Worm (Caenorhabditis elegans): ENCODE results near the gene sdz-32.

The sdz-32 gene

DNA sequence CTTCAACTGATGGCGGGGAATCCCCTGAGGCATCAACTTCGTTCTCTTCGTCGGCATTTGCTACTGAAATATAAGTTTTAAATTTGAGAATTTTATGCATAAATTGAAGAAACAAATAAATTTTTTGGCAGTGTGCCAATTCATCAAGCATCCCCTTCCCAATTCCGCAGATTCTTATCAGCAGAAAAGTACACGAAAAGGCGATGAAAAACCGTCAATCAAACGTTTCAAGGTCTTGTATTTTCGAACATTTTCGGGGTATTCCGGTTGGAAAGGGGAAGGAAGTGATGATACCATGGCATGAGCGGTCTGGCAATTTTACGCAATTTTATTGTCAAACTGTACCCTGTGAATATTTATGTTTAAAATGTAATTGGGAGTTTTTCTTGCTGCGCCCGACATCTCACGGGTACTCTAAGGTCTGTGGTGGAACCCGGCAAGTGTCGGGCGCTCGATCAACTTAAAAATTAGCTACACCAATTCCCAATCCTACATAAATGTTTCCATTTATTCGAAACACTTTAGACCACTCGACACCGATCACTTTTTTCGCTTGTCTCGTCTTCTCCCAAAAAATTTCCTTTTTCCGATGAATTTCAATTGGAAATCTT lies 38.8 kb upstream of the sdz-32 start:
- no peak for TF ChIP-seq D2030.7 (GFP tag; IDR thresholded peaks at IDR 0.05)
- no peak for TF ChIP-seq hrde-1 (tag; optimal IDR thresholded peaks at IDR 0.05; ENCODE audit: borderline replicate concordance)
- peak; percentile 17 for TF ChIP-seq ets-4 (GFP tag; optimal IDR thresholded peaks at IDR 0.05)
- TF ChIP-seq rcor-1 (GFP tag; IDR thresholded peaks at IDR 0.05) = no peak
- TF ChIP-seq dox-1 (GFP tag; IDR thresholded peaks at IDR 0.05) = 0 out of 2 replicates have a peak, but pooled peaks have one; percentile 16
- no peak for TF ChIP-seq madf-8 (GFP tag; conservative IDR thresholded peaks at IDR 0.05)
- no peak for TF ChIP-seq F57A8.1 (GFP tag; optimal IDR thresholded peaks at IDR 0.05)
- TF ChIP-seq B0019.2 (GFP tag; conservative IDR thresholded peaks at IDR 0.05) = no peak
- no peak for TF ChIP-seq snpc-4 (GFP tag; optimal IDR thresholded peaks at IDR 0.05)
- TF ChIP-seq snpc-4 (tag; optimal IDR thresholded peaks at IDR 0.05) = peak; percentile 3 to 75 (median 58)
- peak; percentile 30 for TF ChIP-seq nhr-80 (tag; optimal IDR thresholded peaks at IDR 0.05)
- TF ChIP-seq F33H1.4 (GFP tag; IDR thresholded peaks at IDR 0.05) = no peak

ce11 chrII:3436412-3436811 lies 37.4 kb upstream of the sdz-32 start, which contains the start of gene skpo-2:
skpo-2 (minus strand) TSS chrII:3436512.
- no peak for TF ChIP-seq lsy-27 (tag; optimal IDR thresholded peaks at IDR 0.05; ENCODE audit: borderline replicate concordance, insufficient read depth)
- no peak for TF ChIP-seq ama-1 (optimal IDR thresholded peaks at IDR 0.05)
- no peak for TF ChIP-seq ama-1 (GFP tag; optimal IDR thresholded peaks at IDR 0.05)

DNA sequence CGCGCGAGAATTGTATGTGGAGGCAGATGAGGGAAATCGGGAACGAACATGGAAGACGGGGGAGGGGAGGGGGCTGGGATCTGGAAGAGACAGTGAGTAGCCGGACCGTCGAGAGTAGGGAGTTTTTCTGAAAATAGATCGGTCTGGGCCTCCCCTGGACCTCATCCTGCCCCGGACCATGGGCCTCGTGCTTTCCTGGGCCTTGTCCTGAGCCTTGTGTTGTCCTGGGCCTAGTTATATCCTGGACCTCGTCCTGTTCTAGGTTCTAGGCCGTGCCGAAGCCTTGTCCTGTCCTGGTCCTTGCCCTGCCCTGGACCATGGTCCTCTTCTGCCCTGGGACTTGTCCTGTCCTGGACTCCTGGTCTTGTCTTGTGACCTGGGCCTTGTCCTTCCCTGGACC lies 36.5 kb upstream of the sdz-32 start:
- TF ChIP-seq attf-3 (GFP tag; conservative IDR thresholded peaks at IDR 0.05) (no peak), sdz-38 (tag; optimal IDR thresholded peaks at IDR 0.05) (no peak), zfh-2 (GFP tag; conservative IDR thresholded peaks at IDR 0.05) (peak; percentile 58), unc-62 (GFP tag; optimal IDR thresholded peaks at IDR 0.05) (no peak), aptf-3 (GFP tag; IDR thresholded peaks at IDR 0.05) (0 out of 2 replicates have a peak, but pooled peaks have one; percentile 46), tbp1 (GFP tag; optimal IDR thresholded peaks at IDR 0.05) (no peak), egrh-3 (GFP tag; IDR thresholded peaks at IDR 0.05) (peak; percentile 43; the same call in 1 of the 2 replicates), rpc-1 (optimal IDR thresholded peaks at IDR 0.05) (no peak), rpc-1 (tag; optimal IDR thresholded peaks at IDR 0.05) (no peak), lsl-1 (GFP tag; optimal IDR thresholded peaks at IDR 0.05) (no peak), nfyb-1 (GFP tag; IDR thresholded peaks at IDR 0.05) (no peak), mel-28 (tag; optimal IDR thresholded peaks at IDR 0.05; ENCODE audit: borderline replicate concordance) (no peak), ztf-22 (GFP tag; optimal IDR thresholded peaks at IDR 0.05) (no peak), lin-35 (GFP tag; optimal IDR thresholded peaks at IDR 0.05) (no peak)

- TF ChIP-seq ztf-28 (GFP tag; IDR thresholded peaks at IDR 0.05) (no peak), mes-4 (tag; optimal IDR thresholded peaks at IDR 0.05) (no peak), nfya-2 (GFP tag; IDR thresholded peaks at IDR 0.05) (no peak), attf-5 (GFP tag; optimal IDR thresholded peaks at IDR 0.05) (no peak), F22D6.2 (tag; optimal IDR thresholded peaks at IDR 0.05) (no peak), lin-35 (GFP tag; optimal IDR thresholded peaks at IDR 0.05) (no peak), ztf-18 (tag; optimal IDR thresholded peaks at IDR 0.05) (no peak), F23B12.7 (tag; optimal IDR thresholded peaks at IDR 0.05; ENCODE audit: insufficient read depth) (no peak), unc-130 (GFP tag; optimal IDR thresholded peaks at IDR 0.05) (no peak), bed-1 (GFP tag; IDR thresholded peaks at IDR 0.05) (no peak), aptf-3 (GFP tag; IDR thresholded peaks at IDR 0.05) (no peak), cebp-1 (GFP tag; IDR thresholded peaks at IDR 0.05) (no peak), cebp-1 (tag; optimal IDR thresholded peaks at IDR 0.05) (no peak), sea-2 (GFP tag; IDR thresholded peaks at IDR 0.05) (no peak), rcor-1 (GFP tag; IDR thresholded peaks at IDR 0.05) (no peak), ztf-6 (GFP tag; IDR thresholded peaks at IDR 0.05) (no peak), mel-28 (tag; optimal IDR thresholded peaks at IDR 0.05; ENCODE audit: borderline replicate concordance) (no peak), F33H1.4 (GFP tag; IDR thresholded peaks at IDR 0.05) (no peak), ztf-25 (GFP tag; IDR thresholded peaks at IDR 0.05) (no peak), lsl-1 (GFP tag; optimal IDR thresholded peaks at IDR 0.05) (no peak)
These were observed 35.6 kb upstream of the sdz-32 start for ce11 chrII:3438280-3438679.
